Worm (Caenorhabditis elegans): ENCODE data around the gene F54G2.1.

ce11 chrX:2641094-2641493, 23.1 kb downstream of the F54G2.1 start:
- TF ChIP-seq pha-4 (tag; optimal IDR thresholded peaks at IDR 0.05) (no peak), nhr-11 (tag; optimal IDR thresholded peaks at IDR 0.05) (no peak), nhr-76 (tag; optimal IDR thresholded peaks at IDR 0.05) (no peak), unc-62 (GFP tag; optimal IDR thresholded peaks at IDR 0.05) (no peak)

Data from whole organism, L3 larva.